Fruit fly (Drosophila melanogaster) whole organism, embryonic: ENCODE data around the gene IntS9.

ENCODE experiments used
- BEAF-32 ChIP-seq: fragments of 200-800 bp; sonication (Bioruptor generic); optimal IDR thresholded peaks from 3 replicates; lab custom pipeline; 2017; ENCODE audit warnings: missing biosample characterization, missing genetic modification characterization, mild to moderate bottlenecking, moderate library complexity, missing genetic modification reagents
- CG13287 ChIP-seq: fragments of 200-800 bp; sonication (Bioruptor generic); IDR thresholded peaks from 2 replicates; pipeline ENCODE4 v1.3.6; 2022; ENCODE audit warnings: missing biosample characterization, missing genetic modification characterization; ENCODE audit not compliant: partially characterized antibody
- CG13296 ChIP-seq: fragments of 200-800 bp; sonication (Bioruptor generic); optimal IDR thresholded peaks from 3 replicates; lab custom pipeline; 2018; ENCODE audit warnings: missing biosample characterization, mild to moderate bottlenecking, missing genetic modification characterization
- CG14014 ChIP-seq: fragments of 200-800 bp; sonication (Bioruptor generic); IDR thresholded peaks from 2 replicates; pipeline ENCODE4 v1.3.6; 2022; ENCODE audit warnings: missing biosample characterization, missing genetic modification characterization
- CG14667 ChIP-seq: fragments of 200-800 bp; sonication (Bioruptor generic); IDR thresholded peaks from 2 replicates; pipeline ENCODE4 v1.3.6; 2022; ENCODE audit warnings: missing biosample characterization, missing genetic modification characterization
- CG1529 ChIP-seq: fragments of 200-800 bp; sonication (Bioruptor generic); optimal IDR thresholded peaks from 3 replicates; lab custom pipeline; 2018; ENCODE audit warnings: missing biosample characterization, missing genetic modification characterization
- CG1603 ChIP-seq: fragments of 200-800 bp; sonication (Bioruptor generic); optimal IDR thresholded peaks from 2 replicates; lab custom pipeline; 2019; ENCODE audit warnings: missing biosample characterization, mild to moderate bottlenecking, missing genetic modification characterization, moderate library complexity
- CG17802 ChIP-seq: fragments of 200-800 bp; sonication (Bioruptor generic); optimal IDR thresholded peaks from 2 replicates; lab custom pipeline; 2018; ENCODE audit warnings: missing biosample characterization, mild to moderate bottlenecking, missing genetic modification characterization, moderate library complexity
- CG18011 ChIP-seq: fragments of 200-800 bp; sonication (Bioruptor generic); optimal IDR thresholded peaks from 2 replicates; lab custom pipeline; 2017; ENCODE audit warnings: missing biosample characterization, missing genetic modification characterization, mild to moderate bottlenecking, moderate library complexity, missing genotype
- CG2875 ChIP-seq: fragments of 200-800 bp; sonication (Bioruptor generic); optimal IDR thresholded peaks from 2 replicates; lab custom pipeline; 2017; ENCODE audit warnings: missing biosample characterization, mild to moderate bottlenecking, missing genetic modification characterization, missing genetic modification reagents
- CG2889 ChIP-seq: fragments of 200-800 bp; sonication (Bioruptor generic); IDR thresholded peaks from 3 replicates; pipeline ENCODE4 v1.3.6; 2022; ENCODE audit warnings: missing biosample characterization, missing genetic modification characterization
- CG34376 ChIP-seq: fragments of 200-800 bp; sonication (Bioruptor generic); optimal IDR thresholded peaks from 2 replicates; lab custom pipeline; 2018; ENCODE audit warnings: missing biosample characterization, mild to moderate bottlenecking, missing genetic modification characterization
- CG42726 ChIP-seq: fragments of 200-800 bp; sonication (Bioruptor generic); IDR thresholded peaks from 2 replicates; pipeline ENCODE4 v1.3.6; 2022; ENCODE audit warnings: missing biosample characterization, missing genetic modification characterization; ENCODE audit not compliant: partially characterized antibody
- CG4617 ChIP-seq: fragments of 200-800 bp; sonication (Bioruptor generic); optimal IDR thresholded peaks from 3 replicates; lab custom pipeline; 2016; ENCODE audit warnings: missing biosample characterization, missing genetic modification characterization, borderline replicate concordance
- CG6813 ChIP-seq: fragments of 200-800 bp; sonication (Bioruptor generic); optimal IDR thresholded peaks from 2 replicates; lab custom pipeline; 2017; ENCODE audit warnings: missing biosample characterization, missing genetic modification characterization, mild to moderate bottlenecking, moderate library complexity, missing genetic modification reagents
- CoRest ChIP-seq: fragments of 200-800 bp; sonication (Bioruptor generic); optimal IDR thresholded peaks from 3 replicates; lab custom pipeline; 2018; ENCODE audit warnings: missing biosample characterization, mild to moderate bottlenecking, missing genetic modification characterization, moderate library complexity
- Doc3 ChIP-seq: fragments of 200-800 bp; sonication (Bioruptor generic); IDR thresholded peaks from 3 replicates; pipeline ENCODE4 v1.3.6; 2022; ENCODE audit warnings: missing biosample characterization, missing genetic modification characterization; ENCODE audit not compliant: partially characterized antibody
- Drgx ChIP-seq: fragments of 200-800 bp; sonication (Bioruptor generic); IDR thresholded peaks from 2 replicates; pipeline ENCODE4 v1.3.6; 2022; ENCODE audit warnings: missing biosample characterization, missing genetic modification characterization
- Eip74EF ChIP-seq, 2 experiments: fragments of 200-800 bp in 1 of 2; fragments of >200 bp in 1 of 2; sonication (Bioruptor generic) in 1 of 2; optimal IDR thresholded peaks; 2 replicates each; lab custom pipeline; 2017 to 2019; ENCODE audit warnings: missing biosample characterization in 2 of 2, missing genetic modification characterization in 2 of 2, mild to moderate bottlenecking in 1 of 2, moderate library complexity in 1 of 2
- Hsf ChIP-seq: fragments of 200-800 bp; sonication (Bioruptor generic); optimal IDR thresholded peaks from 3 replicates; lab custom pipeline; 2016; ENCODE audit warnings: missing biosample characterization, missing genetic modification characterization
- MESR4 ChIP-seq: fragments of 200-800 bp; sonication (Bioruptor generic); optimal IDR thresholded peaks from 2 replicates; lab custom pipeline; 2018; ENCODE audit warnings: missing biosample characterization, mild to moderate bottlenecking, missing genetic modification characterization, moderate library complexity
- Myb ChIP-seq: fragments of 200-800 bp; sonication (Bioruptor generic); optimal IDR thresholded peaks from 2 replicates; lab custom pipeline; 2016; ENCODE audit warnings: missing biosample characterization, missing genetic modification characterization
- Neu2 ChIP-seq: fragments of 200-800 bp; sonication (Bioruptor generic); optimal IDR thresholded peaks from 3 replicates; lab custom pipeline; 2016; ENCODE audit warnings: missing biosample characterization, missing genetic modification characterization, borderline replicate concordance
- Oaz ChIP-seq: fragments of 200-800 bp; sonication (Bioruptor generic); IDR thresholded peaks from 2 replicates; pipeline ENCODE4 v1.3.6; 2022; ENCODE audit warnings: missing biosample characterization, missing genetic modification characterization
- Optix ChIP-seq: fragments of 200-800 bp; sonication (Bioruptor generic); IDR thresholded peaks from 3 replicates; pipeline ENCODE4 v1.3.6; 2022; ENCODE audit warnings: missing biosample characterization, missing genetic modification characterization
- Sox100B ChIP-seq: fragments of 200-800 bp; sonication (Bioruptor generic); optimal IDR thresholded peaks from 3 replicates; lab custom pipeline; 2018; ENCODE audit warnings: missing biosample characterization, mild to moderate bottlenecking, missing genetic modification characterization
- ap ChIP-seq: fragments of 200-800 bp; sonication (Bioruptor generic); IDR thresholded peaks from 2 replicates; pipeline ENCODE4 v1.3.6; 2022; ENCODE audit warnings: missing biosample characterization, missing genetic modification characterization
- az2 ChIP-seq: fragments of 200-800 bp; sonication (Bioruptor generic); optimal IDR thresholded peaks from 3 replicates; lab custom pipeline; 2016; ENCODE audit warnings: missing biosample characterization, missing genetic modification characterization
- cg ChIP-seq: fragments of 200-800 bp; sonication (Bioruptor generic); optimal IDR thresholded peaks from 3 replicates; lab custom pipeline; 2019; ENCODE audit warnings: missing biosample characterization, mild to moderate bottlenecking, missing genetic modification characterization, moderate library complexity
- crc ChIP-seq: fragments of 200-800 bp; sonication (Bioruptor generic); optimal IDR thresholded peaks from 2 replicates; lab custom pipeline; 2016; ENCODE audit warnings: missing biosample characterization, missing genetic modification characterization
- crol ChIP-seq: fragments of 200-800 bp; sonication (Bioruptor generic); IDR thresholded peaks from 2 replicates; pipeline ENCODE4 v1.3.6; 2022; ENCODE audit warnings: missing biosample characterization, missing genetic modification characterization
- exex ChIP-seq: fragments of 200-800 bp; sonication (Bioruptor generic); optimal IDR thresholded peaks from 4 replicates; lab custom pipeline; 2018; ENCODE audit warnings: missing biosample characterization, mild to moderate bottlenecking, missing genetic modification characterization, moderate library complexity
- fd64A ChIP-seq: fragments of 200-800 bp; sonication (Bioruptor generic); optimal IDR thresholded peaks from 3 replicates; lab custom pipeline; 2018; ENCODE audit warnings: missing biosample characterization, mild to moderate bottlenecking, missing genetic modification characterization
- fd96Cb ChIP-seq: fragments of 200-800 bp; sonication (Bioruptor generic); optimal IDR thresholded peaks from 2 replicates; lab custom pipeline; 2018; ENCODE audit warnings: missing biosample characterization, mild to moderate bottlenecking, missing genetic modification characterization, moderate library complexity
- fru ChIP-seq: fragments of >200 bp; optimal IDR thresholded peaks from 2 replicates; lab custom pipeline; 2017
- gfzf ChIP-seq: fragments of 200-800 bp; sonication (Bioruptor generic); optimal IDR thresholded peaks from 2 replicates; lab custom pipeline; 2016; ENCODE audit warnings: missing biosample characterization, mild to moderate bottlenecking, missing genetic modification characterization, moderate library complexity
- gro ChIP-seq: fragments of 200-800 bp; sonication (Bioruptor generic); optimal IDR thresholded peaks from 2 replicates; lab custom pipeline; 2016; ENCODE audit warnings: missing biosample characterization, missing genetic modification characterization
- kay ChIP-seq: fragments of 200-800 bp; sonication (Bioruptor generic); optimal IDR thresholded peaks from 2 replicates; lab custom pipeline; 2016; ENCODE audit warnings: missing biosample characterization, missing genetic modification characterization
- klu ChIP-seq: fragments of 200-800 bp; sonication (Bioruptor generic); IDR thresholded peaks from 2 replicates; pipeline ENCODE4 v1.3.6; 2022; ENCODE audit warnings: missing biosample characterization, missing genetic modification characterization
- knrl ChIP-seq: fragments of 200-800 bp; sonication (Bioruptor generic); IDR thresholded peaks from 3 replicates; pipeline ENCODE4 v1.3.6; 2022; ENCODE audit warnings: missing biosample characterization, missing genetic modification characterization; ENCODE audit not compliant: partially characterized antibody
- nom ChIP-seq: fragments of 200-800 bp; sonication (Bioruptor generic); optimal IDR thresholded peaks from 2 replicates; lab custom pipeline; 2017; ENCODE audit warnings: missing biosample characterization, missing genetic modification characterization, mild to moderate bottlenecking, moderate library complexity, missing genetic modification reagents
- pzg ChIP-seq: fragments of 200-800 bp; sonication (Bioruptor generic); optimal IDR thresholded peaks from 3 replicates; lab custom pipeline; 2018; ENCODE audit warnings: missing biosample characterization, mild to moderate bottlenecking, missing genetic modification characterization, moderate library complexity
- row ChIP-seq: fragments of 200-800 bp; sonication (Bioruptor generic); IDR thresholded peaks from 3 replicates; pipeline ENCODE4 v1.3.6; 2022; ENCODE audit warnings: missing biosample characterization, missing genetic modification characterization
- salm ChIP-seq: fragments of 200-800 bp; sonication (Bioruptor generic); optimal IDR thresholded peaks from 2 replicates; lab custom pipeline; 2018; ENCODE audit warnings: missing biosample characterization, mild to moderate bottlenecking, missing genetic modification characterization
- sqz ChIP-seq: fragments of 200-800 bp; sonication (Bioruptor generic); optimal IDR thresholded peaks from 3 replicates; lab custom pipeline; 2018; ENCODE audit warnings: missing biosample characterization, mild to moderate bottlenecking, missing genetic modification characterization
- trem ChIP-seq: fragments of 200-800 bp; optimal IDR thresholded peaks from 3 replicates; lab custom pipeline; 2019; ENCODE audit warnings: missing biosample characterization, mild to moderate bottlenecking, missing genetic modification characterization, moderate library complexity
- tup ChIP-seq: fragments of 200-800 bp; sonication (Bioruptor generic); optimal IDR thresholded peaks from 2 replicates; lab custom pipeline; 2016; ENCODE audit warnings: missing biosample characterization, mild to moderate bottlenecking, missing genetic modification characterization, moderate library complexity
- vfl ChIP-seq: fragments of 200-800 bp; sonication (Bioruptor generic); optimal IDR thresholded peaks from 2 replicates; lab custom pipeline; 2016; ENCODE audit warnings: missing biosample characterization, missing genetic modification characterization
- yki ChIP-seq: fragments of >200 bp; optimal IDR thresholded peaks from 3 replicates; lab custom pipeline; 2018

The IntS9 gene

dm6 chr3L:16113003-16113606, 7.7 kb upstream of the IntS9 start, which contains the start of gene Taf4 (continued):
- peak; percentile 92 for TF ChIP-seq MESR4 (GFP tag; lab: Kevin White, UChicago)
- TF ChIP-seq tup (GFP tag; lab: Kevin White, UChicago) = no peak
- peak; percentile 84 for TF ChIP-seq crol
- TF ChIP-seq fru (lab: Kevin White, UChicago) = no peak
- TF ChIP-seq az2 (GFP tag; lab: Kevin White, UChicago) = no peak
- no peak for TF ChIP-seq knrl
- TF ChIP-seq CG17802 = peak; percentile 38
- TF ChIP-seq Eip74EF (GFP tag; optimal IDR thresholded peaks at IDR 0.05; lab: Kevin White, UChicago) = no peak
- no peak for TF ChIP-seq gro (GFP tag; lab: Kevin White, UChicago)
- no peak for TF ChIP-seq CG6813 (GFP tag; lab: Kevin White, UChicago)
- TF ChIP-seq exex (tag; lab: Kevin White, UChicago) = no peak
- no peak for TF ChIP-seq vfl (GFP tag; lab: Kevin White, UChicago)
- TF ChIP-seq CG2889 (GFP tag; lab: Robert Waterston, UW) = 0 out of 3 replicates have a peak, but pooled peaks have one; percentile 56
- no peak for TF ChIP-seq CG42726
- TF ChIP-seq Neu2 (GFP tag; lab: Kevin White, UChicago) = peak; percentile 47
- TF ChIP-seq ap (GFP tag; lab: Robert Waterston, UW) = no peak
- TF ChIP-seq klu (GFP tag; lab: Robert Waterston, UW) = no peak
- TF ChIP-seq CG14667 (GFP tag; lab: Robert Waterston, UW) = no peak
- TF ChIP-seq gfzf = peak; percentile 75
- TF ChIP-seq CG1603 (tag; lab: Kevin White, UChicago) = peak; percentile 33
- peak; percentile 39 for TF ChIP-seq pzg
- TF ChIP-seq salm (tag; lab: Kevin White, UChicago) = no peak
- TF ChIP-seq CG1529 = peak; percentile 31
- TF ChIP-seq Myb = peak; percentile 8
- TF ChIP-seq Hsf = no peak

dm6 chr3L:16112069-16112820, 6.8 kb upstream of the IntS9 start, which contains the start of gene Zn72D:
Gene Zn72D (minus strand): TSS chr3L:16112626.
- TF ChIP-seq cg (GFP tag; lab: Kevin White, UChicago) = no peak
- no peak for TF ChIP-seq crc (GFP tag; lab: Kevin White, UChicago)
- no peak for TF ChIP-seq Drgx (GFP tag; lab: Robert Waterston, UW)
- peak; percentile 25 for TF ChIP-seq trem (tag; lab: Kevin White, UChicago)
- no peak for TF ChIP-seq CG13296 (GFP tag; lab: Kevin White, UChicago)
- TF ChIP-seq Oaz (GFP tag; lab: Robert Waterston, UW) = no peak
- no peak for TF ChIP-seq CG2875 (GFP tag; lab: Kevin White, UChicago)
- no peak for TF ChIP-seq Sox100B (GFP tag; lab: Kevin White, UChicago)
- peak; percentile 1 for TF ChIP-seq CG34376 (GFP tag; lab: Kevin White, UChicago)
- no peak for TF ChIP-seq Optix (GFP tag; lab: Robert Waterston, UW)
- peak; percentile 47 for TF ChIP-seq nom (GFP tag; lab: Kevin White, UChicago)
- TF ChIP-seq fd64A (GFP tag; lab: Kevin White, UChicago) = no peak
- TF ChIP-seq BEAF-32 (GFP tag; lab: Kevin White, UChicago) = peak; percentile 69
- no peak for TF ChIP-seq yki (lab: Kevin White, UChicago)
- TF ChIP-seq CG13287 (GFP tag; lab: Robert Waterston, UW) = peak; percentile 46
- peak; percentile 13 for TF ChIP-seq CoRest (tag; lab: Kevin White, UChicago)
- TF ChIP-seq CG18011 (GFP tag; lab: Kevin White, UChicago) = no peak
- TF ChIP-seq sqz (GFP tag; lab: Kevin White, UChicago) = no peak
- TF ChIP-seq CG14014 (GFP tag; lab: Robert Waterston, UW) = no peak
- peak; percentile 64 for TF ChIP-seq CG4617 (GFP tag; lab: Kevin White, UChicago)
- no peak for TF ChIP-seq Doc3
- no peak for TF ChIP-seq kay (GFP tag; lab: Kevin White, UChicago)
- peak; percentile 28; the same call in 1 of the 3 replicates for TF ChIP-seq row (GFP tag; lab: Robert Waterston, UW)
- no peak for TF ChIP-seq fd96Cb (tag; lab: Kevin White, UChicago)
